Worm (Caenorhabditis elegans): Measurements from ENCODE around the gene hpo-25.

ce11 chrII:2374973-2375372 is 5.9 kb downstream of the hpo-25 start, which contains the start of gene F16G10.2:
- no peak for TF ChIP-seq med-1 (GFP tag; optimal IDR thresholded peaks at IDR 0.05; ENCODE audit: insufficient read depth)
- no peak for TF ChIP-seq klf-2 (GFP tag; conservative IDR thresholded peaks at IDR 0.05)
- TF ChIP-seq flt-1 (GFP tag; IDR thresholded peaks at IDR 0.05), result no peak

Measured in whole organism, midembryonic.